Worm (Caenorhabditis elegans): ENCODE data around the gene tba-4.
"Not testable (repeated sequence)": the region's sequence is repeated elsewhere in the genome, so short reads cannot be mapped to it uniquely, and the experiment has no call there.

The tba-4 gene

ce11 chrII:10932305-10932704 is 13.8 kb downstream of the tba-4 start:
- TF ChIP-seq mls-2 (tag; optimal IDR thresholded peaks at IDR 0.05) (no peak), mab-5 (tag; optimal IDR thresholded peaks at IDR 0.05) (no peak), mep-1 (tag; optimal IDR thresholded peaks at IDR 0.05) (no peak), ces-1 (GFP tag; optimal IDR thresholded peaks at IDR 0.05) (no peak), nhr-76 (tag; optimal IDR thresholded peaks at IDR 0.05) (no peak), bed-3 (GFP tag; optimal IDR thresholded peaks at IDR 0.05) (no peak), lin-32 (GFP tag; optimal IDR thresholded peaks at IDR 0.05) (no peak), blmp-1 (tag; optimal IDR thresholded peaks at IDR 0.05) (no peak), unc-39 (tag; optimal IDR thresholded peaks at IDR 0.05) (no peak), zip-8 (tag; optimal IDR thresholded peaks at IDR 0.05) (no peak), elt-3 (tag; optimal IDR thresholded peaks at IDR 0.05) (no peak), cnd-1 (tag; optimal IDR thresholded peaks at IDR 0.05) (no peak), tbx-8 (GFP tag; optimal IDR thresholded peaks at IDR 0.05) (no peak), unc-120 (tag; optimal IDR thresholded peaks at IDR 0.05; ENCODE audit: poor library complexity, severe bottlenecking) (no peak), nhr-2 (tag; optimal IDR thresholded peaks at IDR 0.05) (no peak), snpc-4 (tag; optimal IDR thresholded peaks at IDR 0.05) (no peak), lin-13 (tag; optimal IDR thresholded peaks at IDR 0.05) (no peak), ceh-43 (GFP tag; optimal IDR thresholded peaks at IDR 0.05) (no peak), pha-4 (tag; optimal IDR thresholded peaks at IDR 0.05) (no peak)

- TF ChIP-seq flh-1 (GFP tag; optimal IDR thresholded peaks at IDR 0.05) (no peak), lin-13 (tag; optimal IDR thresholded peaks at IDR 0.05) (no peak), sptf-1 (tag; optimal IDR thresholded peaks at IDR 0.05) (no peak), zip-8 (tag; optimal IDR thresholded peaks at IDR 0.05) (no peak), nhr-76 (tag; optimal IDR thresholded peaks at IDR 0.05) (no peak), bed-3 (GFP tag; optimal IDR thresholded peaks at IDR 0.05) (no peak), ces-1 (GFP tag; optimal IDR thresholded peaks at IDR 0.05) (no peak), M03D4.4 (tag; optimal IDR thresholded peaks at IDR 0.05) (no peak), nhr-2 (tag; optimal IDR thresholded peaks at IDR 0.05) (no peak)
These were observed 15.6 kb downstream of the tba-4 start for ce11 chrII:10933948-10934722.

- TF ChIP-seq mab-5 (tag; optimal IDR thresholded peaks at IDR 0.05) (no peak), nhr-28 (tag; optimal IDR thresholded peaks at IDR 0.05) (no peak), ceh-39 (tag; optimal IDR thresholded peaks at IDR 0.05) (no peak), pha-4 (tag; optimal IDR thresholded peaks at IDR 0.05) (no peak), elt-1 (tag; optimal IDR thresholded peaks at IDR 0.05; ENCODE audit: borderline replicate concordance, insufficient read depth) (no peak), lsy-2 (tag; optimal IDR thresholded peaks at IDR 0.05) (no peak), sptf-1 (tag; optimal IDR thresholded peaks at IDR 0.05) (no peak)
These were observed 16.3 kb downstream of the tba-4 start, which contains the start of gene R03D7.2 for ce11 chrII:10934786-10935185. R03D7.2 (minus strand) TSS chrII:10935184.

- TF ChIP-seq nhr-12 (tag; optimal IDR thresholded peaks at IDR 0.05) (no peak), blmp-1 (tag; optimal IDR thresholded peaks at IDR 0.05) (no peak), nhr-76 (tag; optimal IDR thresholded peaks at IDR 0.05) (no peak), ztf-11 (tag; optimal IDR thresholded peaks at IDR 0.05) (no peak), lin-32 (GFP tag; optimal IDR thresholded peaks at IDR 0.05) (no peak), bed-3 (GFP tag; optimal IDR thresholded peaks at IDR 0.05) (no peak), ceh-83 (GFP tag; optimal IDR thresholded peaks at IDR 0.05) (no peak), sptf-1 (tag; optimal IDR thresholded peaks at IDR 0.05) (no peak), cnd-1 (tag; optimal IDR thresholded peaks at IDR 0.05) (no peak), mls-2 (tag; optimal IDR thresholded peaks at IDR 0.05) (no peak), ces-1 (GFP tag; optimal IDR thresholded peaks at IDR 0.05) (no peak), unc-39 (tag; optimal IDR thresholded peaks at IDR 0.05) (no peak), nhr-28 (tag; optimal IDR thresholded peaks at IDR 0.05) (no peak), lin-13 (tag; optimal IDR thresholded peaks at IDR 0.05) (no peak), hlh-1 (tag; optimal IDR thresholded peaks at IDR 0.05) (no peak), ceh-39 (tag; optimal IDR thresholded peaks at IDR 0.05) (no peak), ceh-43 (GFP tag; optimal IDR thresholded peaks at IDR 0.05) (no peak)
These were observed 16.8 kb downstream of the tba-4 start for ce11 chrII:10935336-10935735.

ce11 chrII:10941918-10942317 is 23.4 kb downstream of the tba-4 start, which contains the start of gene R03D7.15:
R03D7.15 (plus strand) TSS chrII:10942216.
- not testable (repeated sequence) for TF ChIP-seq ces-1 (GFP tag; optimal IDR thresholded peaks at IDR 0.05); cnd-1 (tag; optimal IDR thresholded peaks at IDR 0.05); unc-62 (GFP tag; optimal IDR thresholded peaks at IDR 0.05)
